Fruit fly (Drosophila melanogaster) whole organism: Measurements from ENCODE around the gene sing.

ENCODE experiments used
- Dll ChIP-seq: fragments of >200 bp; optimal IDR thresholded peaks from 2 replicates; lab custom pipeline; 2017
- EcR ChIP-seq, 2 experiments: fragments of >200 bp; optimal IDR thresholded peaks; 2 replicates each; lab custom pipeline; 2017; ENCODE audit warnings: missing biosample characterization in 2 of 2, missing genetic modification characterization in 2 of 2, missing genetic modification reagents in 2 of 2
- psq ChIP-seq: fragments of >200 bp; optimal IDR thresholded peaks from 2 replicates; lab custom pipeline; 2017

DNA sequence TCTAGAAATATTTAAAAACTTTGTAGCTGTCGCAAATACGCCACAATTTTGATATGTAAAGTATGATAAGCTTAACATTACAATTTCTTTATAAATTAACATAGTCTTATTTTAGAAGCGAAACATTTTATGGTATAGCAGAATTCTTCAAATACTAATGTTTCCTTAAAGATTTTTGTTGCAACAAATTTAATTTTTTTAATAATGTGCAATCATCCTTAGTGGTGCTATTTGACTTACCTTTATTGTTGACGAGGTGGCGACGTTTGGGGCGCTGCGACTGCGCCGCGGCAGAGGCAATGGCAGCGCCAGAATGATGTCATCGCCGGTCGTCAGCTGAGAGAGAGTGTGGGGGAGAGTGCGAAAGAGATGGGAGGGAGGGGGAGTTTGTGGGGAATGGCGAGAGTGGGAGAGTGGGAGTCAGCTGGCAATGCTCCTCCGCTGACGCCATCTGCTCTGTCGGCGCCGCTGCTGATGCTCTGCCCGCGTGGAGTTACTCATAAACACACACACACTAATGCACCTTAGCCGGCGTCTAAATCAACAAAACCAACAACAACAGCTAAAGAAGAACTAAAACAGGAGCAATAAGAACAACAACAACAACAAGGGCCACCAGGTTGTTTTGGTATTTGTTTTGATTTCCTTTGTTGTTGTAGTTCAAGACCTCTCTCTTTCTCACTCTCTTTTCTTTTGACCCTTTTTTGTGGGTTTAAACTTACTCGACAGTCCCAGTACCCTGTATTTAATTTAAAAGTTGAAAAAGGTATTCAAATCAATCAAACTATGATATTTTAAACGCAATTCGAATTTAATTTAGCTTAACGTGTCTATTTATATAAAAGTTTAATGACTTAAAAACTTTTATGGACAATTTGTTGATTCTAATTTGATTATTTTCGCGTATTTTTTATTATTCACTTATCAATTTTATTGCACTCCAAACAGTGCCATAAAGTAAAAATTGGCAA lies 44.4 kb downstream of the sing start:
- TF ChIP-seq psq (lab: Kevin White, UChicago), result no peak
- peak; percentile 84 for TF ChIP-seq Dll (lab: Kevin White, UChicago)
- no peak for TF ChIP-seq EcR (GFP tag; optimal IDR thresholded peaks at IDR 0.05; lab: Kevin White, UChicago)
